Fruit fly (Drosophila melanogaster) whole organism, wandering third instar larva: ENCODE results near the gene CG12541.

Experiments
- Abd-B ChIP-seq: fragments of >200 bp; optimal IDR thresholded peaks from 2 replicates; lab custom pipeline; 2017; ENCODE audit warnings: missing biosample characterization, missing genetic modification characterization
- CG32264 ChIP-seq: fragments of 200-800 bp; sonication (Bioruptor generic); optimal IDR thresholded peaks from 2 replicates; lab custom pipeline; 2016; ENCODE audit warnings: missing biosample characterization, missing genetic modification characterization
- CG9705 ChIP-seq: fragments of 200-800 bp; sonication (Bioruptor generic); optimal IDR thresholded peaks from 2 replicates; lab custom pipeline; 2018; ENCODE audit warnings: missing biosample characterization, mild to moderate bottlenecking, missing genetic modification characterization
- CrebA ChIP-seq: fragments of 200-800 bp; sonication (Bioruptor generic); optimal IDR thresholded peaks from 2 replicates; lab custom pipeline; 2016; ENCODE audit warnings: missing biosample characterization, mild to moderate bottlenecking, missing genetic modification characterization, borderline replicate concordance
- Dfd ChIP-seq: fragments of >200 bp; optimal IDR thresholded peaks from 2 replicates; lab custom pipeline; 2017; ENCODE audit warnings: missing biosample characterization, missing genetic modification characterization
- Dif ChIP-seq: fragments of 200-275, 200-300 bp; sonication (Bioruptor generic); optimal IDR thresholded peaks from 2 replicates; lab custom pipeline; 2018; ENCODE audit warnings: missing biosample characterization, missing genetic modification characterization; ENCODE audit not compliant: partially characterized antibody
- GATAd ChIP-seq: sonication (Bioruptor generic); optimal IDR thresholded peaks from 2 replicates; lab custom pipeline; 2016; ENCODE audit warnings: missing biosample characterization, missing genetic modification characterization
- HLH106 ChIP-seq: fragments of 200-800 bp; optimal IDR thresholded peaks from 3 replicates; lab custom pipeline; 2019; ENCODE audit warnings: missing biosample characterization, mild to moderate bottlenecking, missing genetic modification characterization, moderate library complexity
- Hnf4 ChIP-seq: fragments of 200-800 bp; sonication (Bioruptor generic); optimal IDR thresholded peaks from 2 replicates; lab custom pipeline; 2016; ENCODE audit warnings: missing biosample characterization, mild to moderate bottlenecking, missing genetic modification characterization
- Hr78 ChIP-seq: fragments of >200 bp; optimal IDR thresholded peaks from 2 replicates; lab custom pipeline; 2017; ENCODE audit warnings: missing biosample characterization, missing genetic modification characterization
- Hr83 ChIP-seq: fragments of 200-300 bp; sonication (Bioruptor generic); optimal IDR thresholded peaks from 2 replicates; lab custom pipeline; 2016; ENCODE audit warnings: missing biosample characterization, mild to moderate bottlenecking, missing genetic modification characterization, moderate library complexity; ENCODE audit not compliant: poor library complexity, severe bottlenecking
- Jra ChIP-seq: sonication (Bioruptor generic); optimal IDR thresholded peaks from 2 replicates; lab custom pipeline; 2016; ENCODE audit warnings: missing biosample characterization, missing genetic modification characterization
- Mio ChIP-seq: sonication (Bioruptor generic); optimal IDR thresholded peaks from 2 replicates; lab custom pipeline; 2016; ENCODE audit warnings: missing biosample characterization, missing genetic modification characterization
- Myc ChIP-seq: fragments of >200 bp; optimal IDR thresholded peaks from 2 replicates; lab custom pipeline; 2017
- N ChIP-seq: fragments of >200 bp; optimal IDR thresholded peaks from 2 replicates; lab custom pipeline; 2018; ENCODE audit warnings: missing biosample characterization, missing external identifiers, missing genetic modification characterization
- OdsH ChIP-seq: fragments of 200-800 bp; sonication (Bioruptor generic); optimal IDR thresholded peaks from 2 replicates; lab custom pipeline; 2016; ENCODE audit warnings: missing biosample characterization, mild to moderate bottlenecking, missing genetic modification characterization
- Rel ChIP-seq, 2 experiments: fragments of 200-800 bp; sonication (Bioruptor generic) in 1 of 2; optimal IDR thresholded peaks; 2 replicates in 1 of 2; 3 replicates in 1 of 2; lab custom pipeline; 2016 to 2019; ENCODE audit warnings: mild to moderate bottlenecking in 2 of 2, missing biosample characterization in 2 of 2, missing genetic modification characterization in 2 of 2, moderate library complexity in 1 of 2
- Sp1 ChIP-seq: fragments of 200-800 bp; sonication (Bioruptor generic); optimal IDR thresholded peaks from 3 replicates; lab custom pipeline; 2019; ENCODE audit warnings: missing biosample characterization, mild to moderate bottlenecking, missing genetic modification characterization, moderate library complexity
- Vsx2 ChIP-seq: fragments of 200-300, 225-300 bp; sonication (Bioruptor generic); optimal IDR thresholded peaks from 2 replicates; lab custom pipeline; 2018; ENCODE audit warnings: missing biosample characterization, missing genetic modification characterization; ENCODE audit not compliant: partially characterized antibody
- br ChIP-seq: fragments of 200-800 bp; sonication (Bioruptor generic); optimal IDR thresholded peaks from 2 replicates; lab custom pipeline; 2016; ENCODE audit warnings: missing biosample characterization, missing genetic modification characterization
- brk ChIP-seq: fragments of 200-800 bp; sonication (Bioruptor generic); optimal IDR thresholded peaks from 2 replicates; lab custom pipeline; 2016; ENCODE audit warnings: missing biosample characterization, mild to moderate bottlenecking, missing genetic modification characterization
- dl ChIP-seq, 2 experiments: fragments of 175-275, 200-275 bp in 1 of 2; fragments of 200-275 bp in 1 of 2; sonication (Bioruptor generic); optimal IDR thresholded peaks; lab custom pipeline; 2018; ENCODE audit warnings: mild to moderate bottlenecking in 2 of 2, missing biosample characterization in 2 of 2, missing genetic modification characterization in 2 of 2, moderate library complexity in 2 of 2; ENCODE audit not compliant: partially characterized antibody in 2 of 2, insufficient read depth in 1 of 2
- dmrt93B ChIP-seq: fragments of 200-800 bp; sonication (Bioruptor generic); optimal IDR thresholded peaks from 2 replicates; lab custom pipeline; 2018; ENCODE audit warnings: missing biosample characterization, mild to moderate bottlenecking, missing genetic modification characterization
- dsf ChIP-seq: sonication (Bioruptor generic); optimal IDR thresholded peaks from 2 replicates; lab custom pipeline; 2016; ENCODE audit warnings: missing biosample characterization, missing genetic modification characterization, borderline replicate concordance
- ey ChIP-seq: fragments of 200-800 bp; sonication (Bioruptor generic); optimal IDR thresholded peaks from 2 replicates; lab custom pipeline; 2016; ENCODE audit warnings: missing biosample characterization, missing genetic modification characterization
- foxo ChIP-seq, 2 experiments: fragments of 200-800 bp; sonication (Bioruptor generic); optimal IDR thresholded peaks; 2 replicates in 1 of 2; 3 replicates in 1 of 2; lab custom pipeline; 2016 to 2017; ENCODE audit warnings: missing biosample characterization in 2 of 2, missing genetic modification characterization in 2 of 2
- fru ChIP-seq: fragments of 200-800 bp; sonication (Bioruptor generic); optimal IDR thresholded peaks from 3 replicates; lab custom pipeline; 2016; ENCODE audit warnings: missing biosample characterization, mild to moderate bottlenecking, missing genetic modification characterization
- h ChIP-seq: fragments of 200-800 bp; sonication (Bioruptor generic); optimal IDR thresholded peaks from 3 replicates; lab custom pipeline; 2016; ENCODE audit warnings: missing biosample characterization, mild to moderate bottlenecking, missing genetic modification characterization
- jim ChIP-seq: fragments of 175-275, 200-325 bp; sonication (Bioruptor generic); optimal IDR thresholded peaks from 2 replicates; lab custom pipeline; 2016; ENCODE audit warnings: missing biosample characterization, mild to moderate bottlenecking, missing genetic modification characterization
- lola ChIP-seq: fragments of >200 bp; optimal IDR thresholded peaks from 2 replicates; lab custom pipeline; 2017; ENCODE audit warnings: missing biosample characterization, missing genetic modification characterization
- pan ChIP-seq: fragments of >200 bp; optimal IDR thresholded peaks from 2 replicates; lab custom pipeline; 2017
- psq ChIP-seq: fragments of 200-800 bp; sonication (Bioruptor generic); optimal IDR thresholded peaks from 3 replicates; lab custom pipeline; 2017; ENCODE audit warnings: missing biosample characterization, mild to moderate bottlenecking, missing genetic modification characterization, moderate library complexity
- rgr ChIP-seq: fragments of 200-800 bp; sonication (Bioruptor generic); optimal IDR thresholded peaks from 3 replicates; lab custom pipeline; 2016; ENCODE audit warnings: missing biosample characterization, mild to moderate bottlenecking, missing genetic modification characterization
- sage ChIP-seq: fragments of 200-800 bp; sonication (Bioruptor generic); optimal IDR thresholded peaks from 2 replicates; lab custom pipeline; 2016; ENCODE audit warnings: missing biosample characterization, mild to moderate bottlenecking, missing genetic modification characterization
- sv ChIP-seq: fragments of 200-800 bp; sonication (Bioruptor generic); optimal IDR thresholded peaks from 3 replicates; lab custom pipeline; 2016; ENCODE audit warnings: missing biosample characterization, missing genetic modification characterization
- tai ChIP-seq: sonication (Bioruptor generic); optimal IDR thresholded peaks from 2 replicates; lab custom pipeline; 2016; ENCODE audit warnings: missing biosample characterization, missing genetic modification characterization
- usp ChIP-seq: fragments of >200 bp; optimal IDR thresholded peaks from 2 replicates; lab custom pipeline; 2017; ENCODE audit warnings: missing biosample characterization, missing genetic modification characterization
- woc ChIP-seq: sonication (Bioruptor generic); optimal IDR thresholded peaks from 2 replicates; lab custom pipeline; 2016; ENCODE audit warnings: missing biosample characterization, mild to moderate bottlenecking, missing genetic modification characterization

The CG12541 gene

dm6 chrX:6985182-6985851 is 80.5 kb downstream of the CG12541 start:
- TF ChIP-seq sage (GFP tag; lab: Kevin White, UChicago) (peak; percentile 86), dsf (peak; percentile 77), h (GFP tag; lab: Kevin White, UChicago) (peak; percentile 95), Rel (GFP tag; optimal IDR thresholded peaks at IDR 0.05; lab: Kevin White, UChicago) (peak; percentile 88), Rel (tag; optimal IDR thresholded peaks at IDR 0.05; lab: Kevin White, UChicago) (peak; percentile 75), lola (no peak), usp (no peak), Dif (GFP tag; lab: Kevin White, UChicago) (peak; percentile 18), N (GFP tag; lab: Kevin White, UChicago) (no peak), Hr78 (no peak), br (GFP tag; lab: Kevin White, UChicago) (peak; percentile 96), psq (GFP tag; lab: Kevin White, UChicago) (peak; percentile 97), OdsH (GFP tag; lab: Kevin White, UChicago) (peak; percentile 94), Abd-B (GFP tag; lab: Kevin White, UChicago) (no peak), Mio (GFP tag; lab: Kevin White, UChicago) (no peak), dl (GFP tag; optimal IDR thresholded peaks at IDR 0.05; lab: Kevin White, UChicago; ENCODE audit: insufficient read depth in 1 of 2, partially characterized antibody in 2 of 2) (peak in 1 of 2 experiments; percentile 17), jim (GFP tag; lab: Kevin White, UChicago) (peak; percentile 1), GATAd (GFP tag; lab: Kevin White, UChicago) (peak; percentile 23), foxo (GFP tag; optimal IDR thresholded peaks at IDR 0.05; lab: Kevin White, UChicago) (peak; percentile 47 to 95), pan (lab: Kevin White, UChicago) (peak; percentile 66), Vsx2 (GFP tag; lab: Kevin White, UChicago) (no peak), CG32264 (GFP tag; lab: Kevin White, UChicago) (peak; percentile 90), sv (peak; percentile 57), Jra (GFP tag; lab: Kevin White, UChicago) (peak; percentile 92), Sp1 (GFP tag; lab: Kevin White, UChicago) (peak; percentile 95), fru (GFP tag; lab: Kevin White, UChicago) (peak; percentile 97), woc (GFP tag; lab: Kevin White, UChicago) (peak; percentile 99), dmrt93B (GFP tag; lab: Kevin White, UChicago) (peak; percentile 81), tai (GFP tag; lab: Kevin White, UChicago) (peak; percentile 92), Dfd (GFP tag; lab: Kevin White, UChicago) (no peak), ey (GFP tag; lab: Kevin White, UChicago) (peak; percentile 96), Hnf4 (GFP tag; lab: Kevin White, UChicago) (peak; percentile 94), CG9705 (GFP tag; lab: Kevin White, UChicago) (peak; percentile 75), Hr83 (GFP tag; lab: Kevin White, UChicago) (no peak), rgr (GFP tag; lab: Kevin White, UChicago) (peak; percentile 95), brk (GFP tag; lab: Kevin White, UChicago) (peak; percentile 80), Myc (lab: Kevin White, UChicago) (no peak), CrebA (peak; percentile 92), HLH106 (tag; lab: Kevin White, UChicago) (peak; percentile 94)
